Worm (Caenorhabditis elegans) whole organism, L1 larva: Measurements from ENCODE around the gene R160.6.

ENCODE experiments used
- aha-1 ChIP-seq: fragments of 150-350 bp; optimal IDR thresholded peaks from 2 replicates; lab custom pipeline; 2014; ENCODE audit warnings: missing biosample characterization, missing genetic modification characterization
- ces-1 ChIP-seq: fragments of 150-350 bp; optimal IDR thresholded peaks from 2 replicates; lab custom pipeline; 2014; ENCODE audit warnings: missing biosample characterization, missing genetic modification reagents, missing genetic modification characterization
- dpl-1 ChIP-seq, 3 experiments: fragments of 150-350 bp in 2 of 3; sonication (generic microtip) in 1 of 3; optimal IDR thresholded peaks; 2 replicates each; lab custom pipeline; 2014 to 2017; ENCODE audit warnings: missing biosample characterization in 3 of 3, missing genetic modification characterization in 3 of 3, missing genetic modification reagents in 3 of 3
- egl-27 ChIP-seq, 2 experiments: fragments of 150-350 bp in 1 of 2; sonication (generic microtip); optimal IDR thresholded peaks; 3 replicates each; lab custom pipeline; 2017 to 2018; ENCODE audit warnings: missing biosample characterization in 2 of 2, missing genetic modification characterization in 2 of 2, missing genetic modification reagents in 2 of 2
- fos-1 ChIP-seq: fragments of 150-350 bp; optimal IDR thresholded peaks from 2 replicates; lab custom pipeline; 2014; ENCODE audit warnings: missing biosample characterization, missing genetic modification characterization
- lin-13 ChIP-seq: fragments of 150-350 bp; optimal IDR thresholded peaks from 2 replicates; lab custom pipeline; 2014; ENCODE audit warnings: missing biosample characterization, missing genetic modification reagents, missing genetic modification characterization
- lin-39 ChIP-seq: fragments of 150-350 bp; optimal IDR thresholded peaks from 2 replicates; lab custom pipeline; 2014; ENCODE audit warnings: missing biosample characterization, missing genetic modification reagents, missing genetic modification characterization
- nhr-28 ChIP-seq: fragments of 150-350 bp; optimal IDR thresholded peaks from 2 replicates; lab custom pipeline; 2014; ENCODE audit warnings: missing biosample characterization, missing genetic modification characterization
- nhr-90 ChIP-seq: sonication (generic microtip); optimal IDR thresholded peaks from 2 replicates; lab custom pipeline; 2016; ENCODE audit warnings: mild to moderate bottlenecking, missing genetic modification characterization, missing compliant biosample characterization; ENCODE audit not compliant: poor library complexity
- pag-3 ChIP-seq: sonication (generic microtip); optimal IDR thresholded peaks from 2 replicates; lab custom pipeline; 2017; ENCODE audit warnings: missing genetic modification characterization, mild to moderate bottlenecking, missing compliant biosample characterization, antibody characterized with exemption, borderline replicate concordance; ENCODE audit not compliant: insufficient read depth
- sox-4 ChIP-seq: sonication (generic microtip); optimal IDR thresholded peaks from 2 replicates; lab custom pipeline; 2016; ENCODE audit warnings: missing genetic modification characterization, missing compliant biosample characterization
- unc-98 ChIP-seq: fragments of 200-800 bp; sonication (Bioruptor generic); IDR thresholded peaks from 2 replicates; pipeline ENCODE4 v1.3.6; 2022; ENCODE audit warnings: missing genetic modification characterization, missing compliant biosample characterization
- zag-1 ChIP-seq: fragments of 150-350 bp; optimal IDR thresholded peaks from 2 replicates; lab custom pipeline; 2014; ENCODE audit warnings: missing biosample characterization, missing genetic modification characterization

DNA sequence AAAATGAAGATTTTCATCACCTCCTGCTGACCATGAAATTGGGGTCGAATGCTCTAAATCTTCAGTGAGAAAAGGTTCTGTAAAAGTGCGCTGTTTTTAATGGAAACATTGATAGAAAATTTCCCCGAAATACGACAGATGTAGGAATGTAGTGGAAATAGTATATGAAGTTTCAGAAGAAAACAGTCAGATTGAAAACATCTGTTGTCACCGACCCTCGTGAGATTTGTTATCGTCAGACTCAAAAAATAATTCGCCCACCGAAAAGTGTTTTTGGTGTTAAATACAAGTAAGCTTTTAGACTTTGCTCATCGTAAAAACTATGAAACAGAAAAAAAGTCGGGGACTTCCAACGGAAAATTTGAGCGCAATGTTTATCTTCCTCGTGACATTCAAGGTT lies 8.1 kb downstream of the R160.6 start, which contains the start of gene F14H12.8:
- TF ChIP-seq nhr-28 (tag; lab: Kevin White, UChicago) (no peak), aha-1 (tag; lab: Kevin White, UChicago) (no peak), egl-27 (tag; optimal IDR thresholded peaks at IDR 0.05; lab: Kevin White, UChicago) (no peak), pag-3 (tag; lab: Kevin White, UChicago) (no peak), lin-39 (tag; lab: Kevin White, UChicago) (no peak), nhr-90 (tag; lab: Kevin White, UChicago) (no peak), dpl-1 (GFP tag; optimal IDR thresholded peaks at IDR 0.05; lab: Kevin White, UChicago) (no peak), ces-1 (GFP tag; lab: Kevin White, UChicago) (no peak), lin-13 (GFP tag; lab: Kevin White, UChicago) (no peak), sox-4 (tag; lab: Kevin White, UChicago) (no peak), unc-98 (GFP tag; lab: Robert Waterston, UW) (no peak), fos-1 (no peak), zag-1 (tag; lab: Kevin White, UChicago) (no peak)
